Worm (Caenorhabditis elegans): ENCODE measurements around the gene gyg-2.

DNA sequence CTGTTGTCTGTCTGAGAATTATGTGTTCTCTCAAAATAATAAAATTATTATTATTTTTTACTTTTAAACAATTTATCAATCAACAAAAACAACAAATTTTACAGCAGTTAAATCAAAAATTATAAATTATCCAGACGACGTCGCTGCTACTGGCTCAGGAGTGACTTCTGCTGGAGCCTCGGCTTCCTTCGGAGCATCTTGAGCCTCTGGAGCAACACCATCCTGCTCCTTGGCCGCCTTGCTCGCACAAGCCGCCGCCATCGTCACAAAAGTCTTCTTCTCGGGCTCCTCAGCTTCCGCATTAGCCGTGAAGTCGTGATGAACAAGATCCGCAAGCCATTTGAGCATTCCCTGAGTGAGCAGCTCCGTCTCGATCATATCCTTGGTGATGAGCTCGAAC, 46.7 kb upstream of the gyg-2 start:
- TF ChIP-seq sea-1 (GFP tag; conservative IDR thresholded peaks at IDR 0.05) (no peak), hmg-4 (GFP tag; optimal IDR thresholded peaks at IDR 0.05) (no peak), F13C5.2 (tag; optimal IDR thresholded peaks at IDR 0.05) (no peak), tbx-11 (GFP tag; IDR thresholded peaks at IDR 0.05) (no peak), ama-1 (optimal IDR thresholded peaks at IDR 0.05) (no peak), ets-7 (tag; optimal IDR thresholded peaks at IDR 0.05) (no peak), tra-4 (tag; optimal IDR thresholded peaks at IDR 0.05) (no peak), flt-1 (GFP tag; IDR thresholded peaks at IDR 0.05) (no peak), scrt-1 (GFP tag; IDR thresholded peaks at IDR 0.05) (no peak)

Data from whole organism, early embryonic.